Worm (Caenorhabditis elegans) whole organism, L1 larva: Measurements from ENCODE around the gene tmd-2.
"Not testable (repeated sequence)": the region's sequence is repeated elsewhere in the genome, so short reads cannot be mapped to it uniquely, and the experiment has no call there.

Experiments
- aly-2 ChIP-seq: fragments of 150-350 bp; optimal IDR thresholded peaks from 2 replicates; lab custom pipeline; 2014; ENCODE audit warnings: missing biosample characterization, missing genetic modification characterization
- blmp-1 ChIP-seq: fragments of 150-350 bp; optimal IDR thresholded peaks from 2 replicates; lab custom pipeline; 2014; ENCODE audit warnings: missing biosample characterization, missing genetic modification characterization
- ceh-8 ChIP-seq: fragments of 200-800 bp; sonication (Bioruptor generic); optimal IDR thresholded peaks from 2 replicates; lab custom pipeline; 2018; ENCODE audit warnings: mild to moderate bottlenecking, missing genetic modification characterization, moderate library complexity, missing compliant biosample characterization
- ceh-82 ChIP-seq, 3 experiments: fragments of 150-350 bp in 1 of 3; sonication (generic microtip) in 2 of 3; optimal IDR thresholded peaks; 2 replicates each; lab custom pipeline; 2014 to 2017; ENCODE audit warnings: missing biosample characterization in 3 of 3, missing genetic modification characterization in 3 of 3
- ces-1 ChIP-seq: fragments of 150-350 bp; optimal IDR thresholded peaks from 2 replicates; lab custom pipeline; 2014; ENCODE audit warnings: missing biosample characterization, missing genetic modification reagents, missing genetic modification characterization
- dpl-1 ChIP-seq, 3 experiments: fragments of 150-350 bp in 2 of 3; sonication (generic microtip) in 1 of 3; optimal IDR thresholded peaks; 2 replicates each; lab custom pipeline; 2014 to 2017; ENCODE audit warnings: missing biosample characterization in 3 of 3, missing genetic modification characterization in 3 of 3, missing genetic modification reagents in 3 of 3
- dsc-1 ChIP-seq: sonication (generic microtip); optimal IDR thresholded peaks from 2 replicates; lab custom pipeline; 2016; ENCODE audit warnings: mild to moderate bottlenecking, missing genetic modification characterization, missing compliant biosample characterization
- egl-13 ChIP-seq: sonication (generic microtip); optimal IDR thresholded peaks from 2 replicates; lab custom pipeline; 2016; ENCODE audit warnings: missing genotype, missing genetic modification reagents, missing genetic modification characterization, missing compliant biosample characterization
- egl-27 ChIP-seq, 2 experiments: fragments of 150-350 bp in 1 of 2; sonication (generic microtip); optimal IDR thresholded peaks; 3 replicates each; lab custom pipeline; 2017 to 2018; ENCODE audit warnings: missing biosample characterization in 2 of 2, missing genetic modification characterization in 2 of 2, missing genetic modification reagents in 2 of 2
- fkh-10 ChIP-seq: sonication (generic microtip); optimal IDR thresholded peaks from 2 replicates; lab custom pipeline; 2017; ENCODE audit warnings: missing biosample characterization, missing genetic modification reagents, missing genetic modification characterization
- fkh-4 ChIP-seq: sonication (generic microtip); optimal IDR thresholded peaks from 2 replicates; lab custom pipeline; 2016; ENCODE audit warnings: missing compliant biosample characterization, missing genetic modification characterization, borderline replicate concordance
- fkh-8 ChIP-seq: sonication (generic microtip); optimal IDR thresholded peaks from 2 replicates; lab custom pipeline; 2016; ENCODE audit warnings: mild to moderate bottlenecking, missing genetic modification characterization, missing compliant biosample characterization
- fos-1 ChIP-seq: fragments of 150-350 bp; optimal IDR thresholded peaks from 2 replicates; lab custom pipeline; 2014; ENCODE audit warnings: missing biosample characterization, missing genetic modification characterization
- hlh-4 ChIP-seq: sonication (generic microtip); optimal IDR thresholded peaks from 2 replicates; lab custom pipeline; 2016; ENCODE audit warnings: mild to moderate bottlenecking, missing genetic modification characterization, missing compliant biosample characterization
- hpl-2 ChIP-seq: fragments of 150-350 bp; optimal IDR thresholded peaks from 2 replicates; lab custom pipeline; 2014; ENCODE audit warnings: missing biosample characterization, missing genetic modification reagents, missing genetic modification characterization
- isw-1 ChIP-seq: fragments of 200-800 bp; sonication (Bioruptor generic); IDR thresholded peaks from 2 replicates; pipeline ENCODE4 v1.3.6; 2022; ENCODE audit warnings: missing genetic modification characterization, missing compliant biosample characterization
- lin-13 ChIP-seq: fragments of 150-350 bp; optimal IDR thresholded peaks from 2 replicates; lab custom pipeline; 2014; ENCODE audit warnings: missing biosample characterization, missing genetic modification reagents, missing genetic modification characterization
- lin-14 ChIP-seq: fragments of 200-800 bp; sonication (Bioruptor generic); optimal IDR thresholded peaks from 2 replicates; lab custom pipeline; 2018; ENCODE audit warnings: mild to moderate bottlenecking, missing genetic modification characterization, moderate library complexity, missing compliant biosample characterization
- lin-15B ChIP-seq: fragments of 150-350 bp; sonication (generic microtip); optimal IDR thresholded peaks from 3 replicates; lab custom pipeline; 2014; ENCODE audit warnings: missing biosample characterization, missing genetic modification characterization
- lin-35 ChIP-seq, 2 experiments: fragments of 150-350 bp; optimal IDR thresholded peaks; 2 replicates each; lab custom pipeline; 2014; ENCODE audit warnings: missing biosample characterization in 2 of 2, missing genetic modification characterization in 2 of 2, missing genetic modification reagents in 2 of 2
- lin-39 ChIP-seq: fragments of 150-350 bp; optimal IDR thresholded peaks from 2 replicates; lab custom pipeline; 2014; ENCODE audit warnings: missing biosample characterization, missing genetic modification reagents, missing genetic modification characterization
- lir-3 ChIP-seq: sonication (generic microtip); optimal IDR thresholded peaks from 2 replicates; lab custom pipeline; 2016; ENCODE audit warnings: mild to moderate bottlenecking, missing genetic modification characterization, moderate library complexity, missing compliant biosample characterization; ENCODE audit not compliant: poor library complexity
- lsy-2 ChIP-seq, 2 experiments: fragments of 150-350 bp; optimal IDR thresholded peaks; 2 replicates each; lab custom pipeline; 2014; ENCODE audit warnings: missing biosample characterization in 2 of 2, missing genetic modification characterization in 2 of 2
- mab-9 ChIP-seq: fragments of 200-800 bp; sonication (Bioruptor generic); IDR thresholded peaks from 2 replicates; pipeline ENCODE4 v1.3.6; 2022; ENCODE audit warnings: missing genetic modification reagents, missing genetic modification characterization, missing compliant biosample characterization
- mef-2 ChIP-seq: fragments of 150-350 bp; optimal IDR thresholded peaks from 2 replicates; lab custom pipeline; 2014; ENCODE audit warnings: missing biosample characterization, missing genetic modification characterization
- mep-1 ChIP-seq: fragments of 150-350 bp; optimal IDR thresholded peaks from 2 replicates; lab custom pipeline; 2014; ENCODE audit warnings: missing biosample characterization, missing genetic modification characterization
- nhr-19 ChIP-seq: fragments of 200-800 bp; sonication (Bioruptor generic); conservative IDR thresholded peaks from 2 replicates; pipeline ENCODE4 v1.3.6; 2022; ENCODE audit warnings: missing genetic modification characterization, missing compliant biosample characterization
- nhr-20 ChIP-seq: sonication (generic microtip); optimal IDR thresholded peaks from 2 replicates; lab custom pipeline; 2016; ENCODE audit warnings: mild to moderate bottlenecking, missing genetic modification characterization, missing compliant biosample characterization
- nhr-237 ChIP-seq: fragments of 150-350 bp; optimal IDR thresholded peaks from 2 replicates; lab custom pipeline; 2014; ENCODE audit warnings: missing biosample characterization, missing genetic modification characterization
- nhr-28 ChIP-seq: fragments of 150-350 bp; optimal IDR thresholded peaks from 2 replicates; lab custom pipeline; 2014; ENCODE audit warnings: missing biosample characterization, missing genetic modification characterization
- nhr-71 ChIP-seq: sonication (generic microtip); optimal IDR thresholded peaks from 2 replicates; lab custom pipeline; 2016; ENCODE audit warnings: mild to moderate bottlenecking, missing genetic modification characterization, moderate library complexity, missing compliant biosample characterization
- nhr-76 ChIP-seq: sonication (generic microtip); optimal IDR thresholded peaks from 2 replicates; lab custom pipeline; 2017; ENCODE audit warnings: missing biosample characterization, missing genetic modification characterization
- nhr-77 ChIP-seq: fragments of 150-350 bp; optimal IDR thresholded peaks from 2 replicates; lab custom pipeline; 2014; ENCODE audit warnings: missing biosample characterization, missing genetic modification characterization
- nhr-84 ChIP-seq: sonication (generic microtip); optimal IDR thresholded peaks from 2 replicates; lab custom pipeline; 2017; ENCODE audit warnings: missing biosample characterization, missing genetic modification characterization
- nhr-85 ChIP-seq: sonication (generic microtip); peaks from one replicate; lab custom pipeline; 2016; ENCODE audit warnings: missing genetic modification characterization, inconsistent platforms, missing compliant biosample characterization
- nhr-90 ChIP-seq: sonication (generic microtip); optimal IDR thresholded peaks from 2 replicates; lab custom pipeline; 2016; ENCODE audit warnings: mild to moderate bottlenecking, missing genetic modification characterization, missing compliant biosample characterization; ENCODE audit not compliant: poor library complexity
- pag-3 ChIP-seq: sonication (generic microtip); optimal IDR thresholded peaks from 2 replicates; lab custom pipeline; 2017; ENCODE audit warnings: missing genetic modification characterization, mild to moderate bottlenecking, missing compliant biosample characterization, antibody characterized with exemption, borderline replicate concordance; ENCODE audit not compliant: insufficient read depth
- pax-3 ChIP-seq: fragments of 200-800 bp; sonication (Bioruptor generic); optimal IDR thresholded peaks from 2 replicates; lab custom pipeline; 2018; ENCODE audit warnings: mild to moderate bottlenecking, missing genetic modification characterization, moderate library complexity, missing compliant biosample characterization
- pqm-1 ChIP-seq: sonication (generic microtip); optimal IDR thresholded peaks from 3 replicates; lab custom pipeline; 2017; ENCODE audit warnings: missing biosample characterization, missing genetic modification characterization
- rnt-1 ChIP-seq: sonication (generic microtip); optimal IDR thresholded peaks from 2 replicates; lab custom pipeline; 2016; ENCODE audit warnings: mild to moderate bottlenecking, missing genetic modification characterization, moderate library complexity, missing compliant biosample characterization
- skn-1 ChIP-seq: fragments of 150-350 bp; optimal IDR thresholded peaks from 2 replicates; lab custom pipeline; 2014; ENCODE audit warnings: missing biosample characterization, missing genetic modification characterization
- snpc-4 ChIP-seq: fragments of 150-350 bp; optimal IDR thresholded peaks from 2 replicates; lab custom pipeline; 2014; ENCODE audit warnings: missing biosample characterization, missing genetic modification characterization
- swsn-7 ChIP-seq: sonication (generic microtip); optimal IDR thresholded peaks from 2 replicates; lab custom pipeline; 2016; ENCODE audit warnings: missing genetic modification characterization, missing compliant biosample characterization
- unc-130 ChIP-seq: fragments of 150-350 bp; optimal IDR thresholded peaks from 2 replicates; lab custom pipeline; 2017; ENCODE audit warnings: missing biosample characterization, missing genetic modification characterization, inconsistent platforms
- unc-62 ChIP-seq: fragments of 150-350 bp; optimal IDR thresholded peaks from 2 replicates; lab custom pipeline; 2014; ENCODE audit warnings: missing biosample characterization, missing genetic modification reagents, missing genetic modification characterization
- unc-86 ChIP-seq: sonication (generic microtip); optimal IDR thresholded peaks from 2 replicates; lab custom pipeline; 2016; ENCODE audit warnings: missing genetic modification characterization, missing compliant biosample characterization
- vab-15 ChIP-seq: sonication (generic microtip); optimal IDR thresholded peaks from 2 replicates; lab custom pipeline; 2017; ENCODE audit warnings: missing genotype, mild to moderate bottlenecking, missing genetic modification characterization, missing compliant biosample characterization
- zag-1 ChIP-seq: fragments of 150-350 bp; optimal IDR thresholded peaks from 2 replicates; lab custom pipeline; 2014; ENCODE audit warnings: missing biosample characterization, missing genetic modification characterization

Gene tmd-2

ce11 chrV:8335620-8336019 is 1.2 kb downstream of the tmd-2 start:
- TF ChIP-seq lsy-2 (tag; optimal IDR thresholded peaks at IDR 0.05; lab: Kevin White, UChicago) = peak in 1 of 2 experiments; percentile 14
- peak; percentile 50 for TF ChIP-seq lin-14 (GFP tag; lab: Kevin White, UChicago)
- TF ChIP-seq zag-1 (tag; lab: Kevin White, UChicago) = no peak
- TF ChIP-seq pqm-1 (tag; lab: Kevin White, UChicago) = no peak
- peak; percentile 33 for TF ChIP-seq pag-3 (tag; lab: Kevin White, UChicago)
- no peak for TF ChIP-seq nhr-237
- no peak for TF ChIP-seq nhr-84 (tag; lab: Kevin White, UChicago)
- no peak for TF ChIP-seq blmp-1 (tag; lab: Kevin White, UChicago)
- TF ChIP-seq unc-130 (tag; lab: Kevin White, UChicago) = peak; percentile 41
- no peak for TF ChIP-seq lir-3 (tag; lab: Kevin White, UChicago)
- TF ChIP-seq nhr-71 (tag; lab: Kevin White, UChicago) = peak; percentile 21
- TF ChIP-seq lin-35 (GFP tag; optimal IDR thresholded peaks at IDR 0.05; lab: Kevin White, UChicago) = no peak
- TF ChIP-seq vab-15 (tag; lab: Kevin White, UChicago) = no peak
- TF ChIP-seq swsn-7 (tag; lab: Kevin White, UChicago) = no peak
- no peak for TF ChIP-seq dsc-1 (tag; lab: Kevin White, UChicago)
- no peak for TF ChIP-seq unc-62 (GFP tag; lab: Kevin White, UChicago)
- TF ChIP-seq skn-1 = peak; percentile 12
- peak; percentile 26 for TF ChIP-seq snpc-4 (tag; lab: Kevin White, UChicago)
- peak; percentile 54 for TF ChIP-seq rnt-1 (tag; lab: Kevin White, UChicago)
- no peak for TF ChIP-seq nhr-85 (tag; lab: Kevin White, UChicago)
- no peak for TF ChIP-seq nhr-77
- no peak for TF ChIP-seq nhr-76 (tag; lab: Kevin White, UChicago)

- not testable (repeated sequence) for TF ChIP-seq lin-13 (GFP tag; lab: Kevin White, UChicago); fkh-8 (tag; lab: Kevin White, UChicago); aly-2 (tag; lab: Kevin White, UChicago)
Measured at ce11 chrV:8340924-8341323, 6.5 kb downstream of the tmd-2 start, which contains the start of gene C08D8.7. TSS of gene C08D8.7 (plus strand) at chrV:8341224.

- TF ChIP-seq dsc-1 (tag; lab: Kevin White, UChicago) = peak; percentile 95
- no peak for TF ChIP-seq hlh-4
- TF ChIP-seq nhr-19 = no peak
- TF ChIP-seq egl-27 (tag; optimal IDR thresholded peaks at IDR 0.05; lab: Kevin White, UChicago) = no peak
- no peak for TF ChIP-seq ces-1
- no peak for TF ChIP-seq lin-15B (tag; lab: Kevin White, UChicago)
- no peak for TF ChIP-seq hpl-2 (GFP tag; lab: Kevin White, UChicago)
- no peak for TF ChIP-seq lin-14 (GFP tag; lab: Kevin White, UChicago)
- TF ChIP-seq lin-35 (GFP tag; optimal IDR thresholded peaks at IDR 0.05; lab: Kevin White, UChicago) = no peak
- TF ChIP-seq mab-9 (GFP tag; lab: Robert Waterston, UW) = no peak
- no peak for TF ChIP-seq nhr-20 (tag; lab: Kevin White, UChicago)
- TF ChIP-seq lin-39 (tag; lab: Kevin White, UChicago) = no peak
- no peak for TF ChIP-seq ceh-8 (GFP tag; lab: Kevin White, UChicago)
- no peak for TF ChIP-seq pag-3 (tag; lab: Kevin White, UChicago)
- TF ChIP-seq nhr-28 (tag; lab: Kevin White, UChicago) = no peak
- TF ChIP-seq nhr-237 = no peak
- TF ChIP-seq fkh-4 (tag; lab: Kevin White, UChicago) = no peak
- TF ChIP-seq fos-1 (tag; lab: Kevin White, UChicago) = no peak
- no peak for TF ChIP-seq isw-1 (GFP tag; lab: Robert Waterston, UW)
- no peak for TF ChIP-seq ceh-82 (tag; optimal IDR thresholded peaks at IDR 0.05; lab: Kevin White, UChicago)
- no peak for TF ChIP-seq fkh-10
- TF ChIP-seq nhr-84 (tag; lab: Kevin White, UChicago) = no peak
- TF ChIP-seq aly-2 (tag; lab: Kevin White, UChicago) = no peak
- no peak for TF ChIP-seq vab-15 (tag; lab: Kevin White, UChicago)
- no peak for TF ChIP-seq dpl-1 (GFP tag; optimal IDR thresholded peaks at IDR 0.05; lab: Kevin White, UChicago)
- no peak for TF ChIP-seq mef-2
- TF ChIP-seq pax-3 = peak; percentile 58
- TF ChIP-seq unc-86 (tag; lab: Kevin White, UChicago) = no peak
- TF ChIP-seq nhr-90 = no peak
- TF ChIP-seq egl-13 (tag; lab: Kevin White, UChicago) = peak; percentile 65
- no peak for TF ChIP-seq mep-1 (tag; lab: Kevin White, UChicago)
Measured at ce11 chrV:8342416-8342815, 8.0 kb downstream of the tmd-2 start.
